Worm (Caenorhabditis elegans): ENCODE measurements around the gene T28A11.19.

- TF ChIP-seq him-1 (tag; optimal IDR thresholded peaks at IDR 0.05) (no peak), B0035.1 (tag; optimal IDR thresholded peaks at IDR 0.05) (no peak), lin-26 (GFP tag; IDR thresholded peaks at IDR 0.05) (no peak), F49E8.2 (tag; optimal IDR thresholded peaks at IDR 0.05; ENCODE audit: insufficient read depth) (no peak), nfya-1 (tag; optimal IDR thresholded peaks at IDR 0.05; ENCODE audit: borderline replicate concordance, insufficient read depth) (no peak), die-1 (tag; optimal IDR thresholded peaks at IDR 0.05) (no peak), unc-130 (GFP tag; optimal IDR thresholded peaks at IDR 0.05) (no peak), akir-1 (GFP tag; optimal IDR thresholded peaks at IDR 0.05) (no peak)
Observed at ce11 chrV:3297764-3298163, 28.4 kb upstream of the T28A11.19 start, which contains the start of gene srx-122.

All from whole organism, young adult.